Worm (Caenorhabditis elegans) whole organism, mixed stage, embryonic: ENCODE results near the gene mans-2.

Source experiments
- blmp-1 ChIP-seq: fragments of 150-350 bp; optimal IDR thresholded peaks from 2 replicates; lab custom pipeline; 2014; ENCODE audit warnings: missing biosample characterization, missing genetic modification characterization
- nhr-2 ChIP-seq: fragments of 150-350 bp; optimal IDR thresholded peaks from 2 replicates; lab custom pipeline; 2014; ENCODE audit warnings: missing biosample characterization, missing genetic modification characterization
- nhr-76 ChIP-seq: sonication (generic microtip); optimal IDR thresholded peaks from 2 replicates; lab custom pipeline; 2017; ENCODE audit warnings: missing biosample characterization, missing genetic modification characterization

DNA sequence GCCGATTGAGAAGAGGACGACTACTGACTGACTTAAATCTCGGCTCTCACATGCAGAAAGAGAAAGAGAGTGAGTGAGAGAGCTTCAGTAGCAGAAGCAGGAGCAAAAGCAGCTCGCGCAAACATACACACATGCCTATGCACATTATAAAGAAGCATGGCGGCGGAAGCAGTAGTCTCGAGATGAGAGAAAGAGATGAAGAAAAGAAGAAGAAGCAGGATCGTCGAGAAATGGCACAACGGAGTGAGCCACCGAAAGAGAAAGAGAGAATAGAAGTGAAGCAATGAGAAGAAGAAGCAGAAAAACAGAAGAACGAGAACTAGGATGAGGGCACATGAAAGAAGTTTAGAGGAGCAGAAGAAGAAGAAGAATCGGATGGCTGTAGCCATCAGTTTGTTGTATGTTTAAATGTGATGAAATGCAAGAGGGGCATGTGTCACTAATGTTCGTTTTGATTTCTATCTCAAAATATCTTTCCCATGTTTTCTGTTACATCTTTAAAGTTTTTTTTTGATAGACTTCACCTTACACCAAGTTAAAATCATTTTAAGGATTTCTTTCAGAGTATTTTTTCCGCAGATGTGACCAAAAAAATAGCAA is 41.7 kb upstream of the mans-2 start:
- TF ChIP-seq blmp-1 (tag; lab: Kevin White, UChicago) (no peak), nhr-76 (tag; lab: Kevin White, UChicago) (no peak), nhr-2 (tag; lab: Kevin White, UChicago) (no peak)
